Fruit fly (Drosophila melanogaster): ENCODE measurements around the gene CG3402.

DNA sequence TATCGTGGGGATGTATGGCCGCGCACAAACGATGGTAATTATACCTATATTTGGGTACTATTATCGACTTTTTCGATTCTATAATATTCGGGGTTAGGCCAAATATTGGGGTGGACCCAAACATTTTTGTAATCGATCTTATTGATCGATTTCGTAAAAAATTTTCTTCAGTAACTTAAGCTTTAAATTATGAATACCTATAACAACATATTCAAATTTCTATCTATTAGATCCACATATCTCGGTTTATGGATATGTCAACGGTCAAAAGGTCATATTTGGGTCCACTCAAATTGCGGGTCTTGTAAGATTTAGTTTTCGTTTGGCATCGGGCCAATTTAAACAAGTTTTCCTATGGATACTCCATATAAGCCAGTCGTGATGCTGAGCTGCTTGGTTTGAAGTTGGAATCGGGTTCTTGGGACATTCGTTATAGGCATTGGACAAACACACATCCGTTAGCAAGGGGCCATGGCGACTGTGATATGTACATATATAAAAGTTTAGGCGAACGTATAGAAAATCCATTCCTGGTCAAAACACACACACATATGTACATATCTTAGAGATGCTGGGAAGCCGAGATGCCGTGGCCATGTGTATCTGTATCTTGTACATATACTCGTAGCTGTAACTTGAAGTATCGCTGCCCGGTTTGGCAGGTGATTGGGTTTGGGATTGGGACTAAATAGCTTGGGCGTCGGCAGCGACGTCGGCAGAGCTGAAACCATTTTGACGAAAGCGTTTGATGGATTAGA is 47.7 kb upstream of the CG3402 start:
- TF ChIP-seq Clk (GFP tag; optimal IDR thresholded peaks at IDR 0.05): no peak
- no peak for TF ChIP-seq bab1 (GFP tag; optimal IDR thresholded peaks at IDR 0.05)
- no peak for TF ChIP-seq pad (GFP tag; optimal IDR thresholded peaks at IDR 0.05)
- TF ChIP-seq CG7101 (tag; optimal IDR thresholded peaks at IDR 0.05): no peak
- TF ChIP-seq CG33017 (tag; optimal IDR thresholded peaks at IDR 0.05): no peak
- no peak for TF ChIP-seq Crg-1 (GFP tag; optimal IDR thresholded peaks at IDR 0.05)
- TF ChIP-seq kay (GFP tag; ENCODE audit: borderline replicate concordance): no peak
- no peak for TF ChIP-seq toe (GFP tag; optimal IDR thresholded peaks at IDR 0.05)
- no peak for TF ChIP-seq Mnt (GFP tag; optimal IDR thresholded peaks at IDR 0.05)
- no peak for TF ChIP-seq CG1620 (GFP tag; optimal IDR thresholded peaks at IDR 0.05)
- TF ChIP-seq Hr96 (GFP tag; optimal IDR thresholded peaks at IDR 0.05): no peak

Data from whole organism, adult.